Worm (Caenorhabditis elegans): ENCODE results near the gene F28B4.4.

DNA sequence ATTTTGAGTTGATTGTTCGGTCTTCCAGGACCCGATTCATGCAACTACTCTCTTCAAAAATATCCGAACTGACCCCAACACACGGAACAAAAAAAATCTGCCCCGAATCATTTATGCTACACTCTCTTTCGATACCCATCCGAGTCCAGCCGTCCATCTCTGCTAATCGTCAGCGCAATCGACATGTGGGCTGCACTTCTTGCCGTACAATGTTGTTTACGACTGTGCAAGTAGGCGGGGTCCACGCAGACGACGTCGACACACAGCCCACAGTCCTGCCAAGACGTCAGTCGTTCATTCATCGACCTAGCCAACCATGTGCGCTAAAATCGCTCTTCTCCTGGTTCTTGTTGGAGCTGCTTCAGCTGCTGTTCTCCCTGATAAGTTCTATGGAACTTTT lies 49.4 kb upstream of the F28B4.4 start, which contains the start of gene lbp-1:
- 0 out of 2 replicates have a peak, but pooled peaks have one; percentile 7 for TF ChIP-seq flt-1 (GFP tag; IDR thresholded peaks at IDR 0.05)
- TF ChIP-seq med-1 (GFP tag; optimal IDR thresholded peaks at IDR 0.05; ENCODE audit: insufficient read depth), result no peak
- TF ChIP-seq ztf-23 (GFP tag; IDR thresholded peaks at IDR 0.05), result no peak
- TF ChIP-seq ztf-29 (GFP tag; IDR thresholded peaks at IDR 0.05), result no peak
- no peak for TF ChIP-seq tab-1 (GFP tag; IDR thresholded peaks at IDR 0.05)
- TF ChIP-seq cog-1 (tag; optimal IDR thresholded peaks at IDR 0.05), result no peak
- TF ChIP-seq T22C8.4 (GFP tag; IDR thresholded peaks at IDR 0.05), result no peak
- TF ChIP-seq ref-1 (GFP tag; conservative IDR thresholded peaks at IDR 0.05), result no peak

Data from whole organism, midembryonic.